Worm (Caenorhabditis elegans) whole organism, late embryonic: ENCODE data around the gene sax-7.

Source experiments
- C38D4.7 ChIP-seq: fragments of 200-800 bp; sonication (Bioruptor generic); optimal IDR thresholded peaks from 2 replicates; lab custom pipeline; 2018; ENCODE audit warnings: mild to moderate bottlenecking, missing genetic modification characterization, moderate library complexity, missing compliant biosample characterization
- T23F11.4 ChIP-seq: fragments of 200-800 bp; sonication (Bioruptor generic); optimal IDR thresholded peaks from 2 replicates; lab custom pipeline; 2018; ENCODE audit warnings: mild to moderate bottlenecking, missing genetic modification characterization, missing compliant biosample characterization
- ama-1 ChIP-seq: fragments of 150-350 bp; optimal IDR thresholded peaks from 2 replicates; lab custom pipeline; 2014
- ceh-18 ChIP-seq: sonication (generic microtip); optimal IDR thresholded peaks from 2 replicates; lab custom pipeline; 2016; ENCODE audit warnings: missing genetic modification characterization, missing compliant biosample characterization
- ceh-2 ChIP-seq: sonication (generic microtip); optimal IDR thresholded peaks from 2 replicates; lab custom pipeline; 2016; ENCODE audit warnings: missing genotype, missing genetic modification characterization, missing compliant biosample characterization
- ceh-22 ChIP-seq: sonication (generic microtip); optimal IDR thresholded peaks from 2 replicates; lab custom pipeline; 2017; ENCODE audit warnings: missing biosample characterization, missing genetic modification characterization
- ceh-24 ChIP-seq: sonication (generic microtip); optimal IDR thresholded peaks from 2 replicates; lab custom pipeline; 2016; ENCODE audit warnings: mild to moderate bottlenecking, missing genetic modification characterization, missing compliant biosample characterization
- ceh-31 ChIP-seq: sonication (generic microtip); optimal IDR thresholded peaks from 2 replicates; lab custom pipeline; 2016; ENCODE audit warnings: missing genetic modification characterization, missing compliant biosample characterization
- ceh-34 ChIP-seq: sonication (generic microtip); optimal IDR thresholded peaks from 2 replicates; lab custom pipeline; 2016; ENCODE audit warnings: mild to moderate bottlenecking, missing genetic modification characterization, missing compliant biosample characterization
- ceh-45 ChIP-seq: fragments of 200-800 bp; sonication (Bioruptor generic); IDR thresholded peaks from 2 replicates; pipeline ENCODE4 v1.3.6; 2022; ENCODE audit warnings: missing genetic modification reagents, missing genetic modification characterization, missing compliant biosample characterization
- ceh-48 ChIP-seq: sonication (generic microtip); optimal IDR thresholded peaks from 2 replicates; lab custom pipeline; 2016; ENCODE audit warnings: missing genetic modification characterization, inconsistent platforms, missing compliant biosample characterization
- ceh-6 ChIP-seq: fragments of 200-800 bp; sonication (Bioruptor generic); optimal IDR thresholded peaks from 2 replicates; lab custom pipeline; 2018; ENCODE audit warnings: mild to moderate bottlenecking, missing genetic modification characterization, missing compliant biosample characterization
- ceh-9 ChIP-seq: sonication (generic microtip); optimal IDR thresholded peaks from 2 replicates; lab custom pipeline; 2016; ENCODE audit warnings: mild to moderate bottlenecking, missing genetic modification characterization, inconsistent platforms, missing compliant biosample characterization
- che-1 ChIP-seq: sonication (generic microtip); optimal IDR thresholded peaks from 2 replicates; lab custom pipeline; 2016; ENCODE audit warnings: mild to moderate bottlenecking, missing genetic modification characterization, missing compliant biosample characterization
- dve-1 ChIP-seq: sonication (generic microtip); optimal IDR thresholded peaks from 2 replicates; lab custom pipeline; 2017; ENCODE audit warnings: antibody characterized with exemption, mild to moderate bottlenecking, missing genetic modification characterization, missing compliant biosample characterization
- elt-2 ChIP-seq: sonication (generic microtip); optimal IDR thresholded peaks from 2 replicates; lab custom pipeline; 2016; ENCODE audit warnings: missing genetic modification reagents, missing genetic modification characterization, missing compliant biosample characterization
- ets-4 ChIP-seq: sonication (generic microtip); optimal IDR thresholded peaks from 2 replicates; lab custom pipeline; 2016; ENCODE audit warnings: missing genetic modification characterization, missing compliant biosample characterization
- hlh-30 ChIP-seq: sonication (generic microtip); optimal IDR thresholded peaks from 2 replicates; lab custom pipeline; 2017; ENCODE audit warnings: antibody characterized with exemption, missing genetic modification characterization, missing compliant biosample characterization; ENCODE audit not compliant: insufficient read depth
- hlh-6 ChIP-seq: sonication (generic microtip); optimal IDR thresholded peaks from 2 replicates; lab custom pipeline; 2016; ENCODE audit warnings: missing genotype, missing genetic modification characterization, missing compliant biosample characterization
- nhr-232 ChIP-seq: sonication (generic microtip); optimal IDR thresholded peaks from 2 replicates; lab custom pipeline; 2016; ENCODE audit warnings: missing genetic modification characterization, missing compliant biosample characterization
- pax-1 ChIP-seq: fragments of 150-350 bp; optimal IDR thresholded peaks from 2 replicates; lab custom pipeline; 2014; ENCODE audit warnings: missing biosample characterization, missing genetic modification characterization
- pha-2 ChIP-seq: sonication (generic microtip); optimal IDR thresholded peaks from 2 replicates; lab custom pipeline; 2017; ENCODE audit warnings: mild to moderate bottlenecking, missing genetic modification characterization, missing compliant biosample characterization
- sdc-2 ChIP-seq: sonication (generic microtip); optimal IDR thresholded peaks from 2 replicates; lab custom pipeline; 2016; ENCODE audit warnings: missing genotype, missing genetic modification characterization, missing compliant biosample characterization
- tbx-2 ChIP-seq: sonication (generic microtip); optimal IDR thresholded peaks from 2 replicates; lab custom pipeline; 2016; ENCODE audit warnings: missing genetic modification characterization, missing compliant biosample characterization
- tbx-7 ChIP-seq: sonication (generic microtip); optimal IDR thresholded peaks from 2 replicates; lab custom pipeline; 2016; ENCODE audit warnings: missing genotype, missing genetic modification characterization, missing compliant biosample characterization
- ttx-3 ChIP-seq: sonication (generic microtip); optimal IDR thresholded peaks from 2 replicates; lab custom pipeline; 2016; ENCODE audit warnings: missing genetic modification reagents, missing genetic modification characterization, missing compliant biosample characterization

sax-7 gene

ce11 chrIV:8023861-8024260 is 38.6 kb upstream of the sax-7 start:
- TF ChIP-seq elt-2 (tag; lab: Kevin White, UChicago): peak; percentile 46
- TF ChIP-seq ama-1 (lab: Kevin White, UChicago): no peak

- TF ChIP-seq dve-1 (tag; lab: Kevin White, UChicago) (peak; percentile 5), elt-2 (tag; lab: Kevin White, UChicago) (peak; percentile 4), T23F11.4 (GFP tag; lab: Kevin White, UChicago) (no peak), ceh-24 (tag; lab: Kevin White, UChicago) (no peak)
Measured at ce11 chrIV:8026361-8026760, 36.1 kb upstream of the sax-7 start.

- TF ChIP-seq elt-2 (tag; lab: Kevin White, UChicago): peak; percentile 44
- TF ChIP-seq hlh-6 (tag; lab: Kevin White, UChicago): no peak
- no peak for TF ChIP-seq ceh-31 (tag; lab: Kevin White, UChicago)
- TF ChIP-seq ceh-34: no peak
Measured at ce11 chrIV:8027293-8027866, 35.1 kb upstream of the sax-7 start.

ce11 chrIV:8028372-8028771 is 34.1 kb upstream of the sax-7 start:
- TF ChIP-seq tbx-2: no peak
- peak; percentile 92 for TF ChIP-seq elt-2 (tag; lab: Kevin White, UChicago)
- no peak for TF ChIP-seq ceh-48 (tag; lab: Kevin White, UChicago)
- peak; percentile 28 for TF ChIP-seq hlh-30 (tag; lab: Kevin White, UChicago)
- TF ChIP-seq, all 69 proteins: peak for 2

ce11 chrIV:8029413-8029812 is 33.0 kb upstream of the sax-7 start, which contains the start of gene nhr-31:
TSS of gene nhr-31 (minus strand) at chrIV:8029513.
- TF ChIP-seq che-1 (no peak), C38D4.7 (GFP tag; lab: Kevin White, UChicago) (no peak), ceh-45 (no peak), ceh-48 (tag; lab: Kevin White, UChicago) (no peak)

ce11 chrIV:8030099-8030498 is 32.4 kb upstream of the sax-7 start:
- TF ChIP-seq tbx-7 (tag; lab: Kevin White, UChicago): no peak
- no peak for TF ChIP-seq pax-1 (tag; lab: Kevin White, UChicago)
- no peak for TF ChIP-seq pha-2 (tag; lab: Kevin White, UChicago)
- no peak for TF ChIP-seq ceh-34
- TF ChIP-seq sdc-2 (tag; lab: Kevin White, UChicago): no peak
- no peak for TF ChIP-seq ceh-6 (GFP tag; lab: Kevin White, UChicago)
- TF ChIP-seq ceh-22 (tag; lab: Kevin White, UChicago): no peak
- no peak for TF ChIP-seq ceh-18
- TF ChIP-seq ceh-2 (tag; lab: Kevin White, UChicago): no peak
- no peak for TF ChIP-seq ets-4 (tag; lab: Kevin White, UChicago)
- TF ChIP-seq, all 69 proteins: peak for 0

- no peak for TF ChIP-seq ceh-9 (tag; lab: Kevin White, UChicago)
- TF ChIP-seq elt-2 (tag; lab: Kevin White, UChicago): peak; percentile 69
- no peak for TF ChIP-seq nhr-232 (tag; lab: Kevin White, UChicago)
- TF ChIP-seq ttx-3: no peak
- no peak for TF ChIP-seq hlh-6 (tag; lab: Kevin White, UChicago)
Measured at ce11 chrIV:8032135-8032915, 30.1 kb upstream of the sax-7 start.
